Worm (Caenorhabditis elegans) whole organism, L3 larva: ENCODE measurements around the gene Y38C1BA.4.

Experiments used
- aly-2 ChIP-seq: fragments of 150-350 bp; optimal IDR thresholded peaks from 2 replicates; lab custom pipeline; 2014; ENCODE audit warnings: missing biosample characterization, missing genetic modification characterization
- ceh-82 ChIP-seq: fragments of 150-350 bp; optimal IDR thresholded peaks from 2 replicates; lab custom pipeline; 2014; ENCODE audit warnings: missing biosample characterization, missing genetic modification characterization
- ceh-9 ChIP-seq: sonication (generic microtip); optimal IDR thresholded peaks from 2 replicates; lab custom pipeline; 2018; ENCODE audit warnings: missing biosample characterization, missing genetic modification characterization
- jun-1 ChIP-seq: fragments of 150-350 bp; optimal IDR thresholded peaks from 2 replicates; lab custom pipeline; 2014; ENCODE audit warnings: missing biosample characterization, missing genetic modification reagents, missing genetic modification characterization
- nhr-25 ChIP-seq: sonication (generic microtip); optimal IDR thresholded peaks from 2 replicates; lab custom pipeline; 2017; ENCODE audit warnings: missing biosample characterization, missing genetic modification characterization
- snpc-4 ChIP-seq: fragments of 150-350 bp; optimal IDR thresholded peaks from 2 replicates; lab custom pipeline; 2014; ENCODE audit warnings: missing biosample characterization, missing genetic modification characterization

- TF ChIP-seq jun-1 (tag; lab: Kevin White, UChicago) = no peak
- no peak for TF ChIP-seq ceh-82
- TF ChIP-seq snpc-4 (tag; lab: Kevin White, UChicago) = no peak
- TF ChIP-seq nhr-25 = no peak
- no peak for TF ChIP-seq aly-2 (tag; lab: Kevin White, UChicago)
- TF ChIP-seq ceh-9 (tag; lab: Kevin White, UChicago) = no peak
Observed at ce11 chrIV:1803882-1804281, 17.8 kb upstream of the Y38C1BA.4 start, which contains the start of gene Y38C1BA.1.
